Fruit fly (Drosophila melanogaster) whole organism, embryonic: ENCODE measurements around the gene Ctr1A.

Source experiments
- Aef1 ChIP-seq: fragments of 200-800 bp; sonication (Bioruptor generic); IDR thresholded peaks from 3 replicates; pipeline ENCODE4 v1.3.6; 2022; ENCODE audit warnings: missing biosample characterization, missing genetic modification characterization
- CG10543 ChIP-seq: fragments of 200-800 bp; sonication (Bioruptor generic); optimal IDR thresholded peaks from 3 replicates; lab custom pipeline; 2017; ENCODE audit warnings: missing biosample characterization, mild to moderate bottlenecking, missing genetic modification characterization, moderate library complexity
- CG11398 ChIP-seq: fragments of 200-800 bp; sonication (Bioruptor generic); optimal IDR thresholded peaks from 2 replicates; lab custom pipeline; 2016; ENCODE audit warnings: missing biosample characterization, missing genetic modification characterization
- CG12219 ChIP-seq: fragments of 200-800 bp; sonication (Bioruptor generic); optimal IDR thresholded peaks from 3 replicates; lab custom pipeline; 2018; ENCODE audit warnings: missing biosample characterization, mild to moderate bottlenecking, missing genetic modification characterization
- CG14014 ChIP-seq: fragments of 200-800 bp; sonication (Bioruptor generic); IDR thresholded peaks from 2 replicates; pipeline ENCODE4 v1.3.6; 2022; ENCODE audit warnings: missing biosample characterization, missing genetic modification characterization
- CG15073 ChIP-seq: fragments of 200-800 bp; sonication (Bioruptor generic); optimal IDR thresholded peaks from 2 replicates; lab custom pipeline; 2016; ENCODE audit warnings: missing biosample characterization, missing genetic modification characterization
- CG15514 ChIP-seq: fragments of 200-800 bp; sonication (Bioruptor generic); optimal IDR thresholded peaks from 3 replicates; lab custom pipeline; 2017; ENCODE audit warnings: missing biosample characterization, missing genetic modification characterization, mild to moderate bottlenecking, moderate library complexity, missing genetic modification reagents
- CG18476 ChIP-seq: fragments of 200-800 bp; sonication (Bioruptor generic); optimal IDR thresholded peaks from 2 replicates; lab custom pipeline; 2016; ENCODE audit warnings: missing biosample characterization, mild to moderate bottlenecking, missing genetic modification characterization
- CG2199 ChIP-seq: fragments of 200-800 bp; sonication (Bioruptor generic); IDR thresholded peaks from 3 replicates; pipeline ENCODE4 v1.3.6; 2022; ENCODE audit warnings: missing biosample characterization, missing genetic modification characterization
- CG30431 ChIP-seq: fragments of 200-800 bp; sonication (Bioruptor generic); optimal IDR thresholded peaks from 2 replicates; lab custom pipeline; 2017; ENCODE audit warnings: missing biosample characterization, missing genetic modification characterization
- CG3726 ChIP-seq: fragments of 200-800 bp; sonication (Bioruptor generic); IDR thresholded peaks from 3 replicates; pipeline ENCODE4, ENCODE4 v1.3.6; 2022; ENCODE audit warnings: missing biosample characterization, missing genetic modification characterization
- CG4617 ChIP-seq: fragments of 200-800 bp; sonication (Bioruptor generic); optimal IDR thresholded peaks from 3 replicates; lab custom pipeline; 2016; ENCODE audit warnings: missing biosample characterization, missing genetic modification characterization, borderline replicate concordance
- CG6689 ChIP-seq: fragments of 200-800 bp; sonication (Bioruptor generic); IDR thresholded peaks from 2 replicates; pipeline ENCODE4 v1.3.6; 2022; ENCODE audit warnings: missing biosample characterization, missing genetic modification characterization
- CG6765 ChIP-seq: fragments of 200-800 bp; sonication (Bioruptor generic); optimal IDR thresholded peaks from 3 replicates; lab custom pipeline; 2017; ENCODE audit warnings: missing biosample characterization, mild to moderate bottlenecking, missing genetic modification characterization
- CG7963 ChIP-seq: fragments of 200-800 bp; sonication (Bioruptor generic); IDR thresholded peaks from 3 replicates; pipeline ENCODE4 v1.3.6; 2022; ENCODE audit warnings: missing biosample characterization, missing genetic modification characterization; ENCODE audit not compliant: partially characterized antibody
- CG8924 ChIP-seq: fragments of 200-800 bp; optimal IDR thresholded peaks from 3 replicates; lab custom pipeline; 2019; ENCODE audit warnings: missing biosample characterization, mild to moderate bottlenecking, missing genetic modification characterization, moderate library complexity
- Chrac-16 ChIP-seq: fragments of 200-800 bp; sonication (Bioruptor generic); optimal IDR thresholded peaks from 3 replicates; lab custom pipeline; 2016; ENCODE audit warnings: missing biosample characterization, missing genetic modification characterization
- Doc3 ChIP-seq: fragments of 200-800 bp; sonication (Bioruptor generic); IDR thresholded peaks from 3 replicates; pipeline ENCODE4 v1.3.6; 2022; ENCODE audit warnings: missing biosample characterization, missing genetic modification characterization; ENCODE audit not compliant: partially characterized antibody
- Dref ChIP-seq: fragments of 200-800 bp; sonication (Bioruptor generic); IDR thresholded peaks from 2 replicates; pipeline ENCODE4 v1.3.6; 2022; ENCODE audit warnings: missing biosample characterization, missing genetic modification characterization
- Gug ChIP-seq: fragments of 200-800 bp; sonication (Bioruptor generic); IDR thresholded peaks from 4 replicates; pipeline ENCODE4 v1.3.6; 2022; ENCODE audit warnings: missing biosample characterization, missing genetic modification characterization
- Hand ChIP-seq: fragments of 200-800 bp; sonication (Bioruptor generic); optimal IDR thresholded peaks from 2 replicates; lab custom pipeline; 2017; ENCODE audit warnings: mild to moderate bottlenecking, missing biosample characterization, missing genetic modification reagents, missing genetic modification characterization
- HmgZ ChIP-seq: fragments of 200-800 bp; sonication (Bioruptor generic); optimal IDR thresholded peaks from 2 replicates; lab custom pipeline; 2018; ENCODE audit warnings: missing biosample characterization, mild to moderate bottlenecking, missing genetic modification characterization
- Hr51 ChIP-seq, 2 experiments: fragments of 200-800 bp; sonication (Bioruptor generic); optimal IDR thresholded peaks; 2 replicates in 1 of 2; 3 replicates in 1 of 2; lab custom pipeline; 2016 to 2018; ENCODE audit warnings: missing biosample characterization in 2 of 2, missing genetic modification characterization in 2 of 2, mild to moderate bottlenecking in 1 of 2, moderate library complexity in 1 of 2
- Hsf ChIP-seq: fragments of 200-800 bp; sonication (Bioruptor generic); optimal IDR thresholded peaks from 3 replicates; lab custom pipeline; 2016; ENCODE audit warnings: missing biosample characterization, missing genetic modification characterization
- Optix ChIP-seq: fragments of 200-800 bp; sonication (Bioruptor generic); IDR thresholded peaks from 3 replicates; pipeline ENCODE4 v1.3.6; 2022; ENCODE audit warnings: missing biosample characterization, missing genetic modification characterization
- Rx ChIP-seq: fragments of 200-800 bp; sonication (Bioruptor generic); IDR thresholded peaks from 2 replicates; pipeline ENCODE4 v1.3.6; 2022; ENCODE audit warnings: missing biosample characterization, missing genetic modification characterization
- Stat92E ChIP-seq, 3 experiments: fragments of >200 bp in 2 of 3; fragments of 200-800 bp in 1 of 3; sonication (Bioruptor generic) in 1 of 3; optimal IDR thresholded peaks; 2 replicates each; lab custom pipeline; 2017 to 2019; ENCODE audit warnings: missing biosample characterization in 3 of 3, missing genetic modification characterization in 3 of 3, mild to moderate bottlenecking in 1 of 3, moderate library complexity in 1 of 3
- Xbp1 ChIP-seq: fragments of 200-800 bp; sonication (Bioruptor generic); optimal IDR thresholded peaks from 3 replicates; lab custom pipeline; 2016; ENCODE audit warnings: missing biosample characterization, mild to moderate bottlenecking, missing genetic modification characterization
- ase ChIP-seq: fragments of 200-800 bp; sonication (Bioruptor generic); IDR thresholded peaks from 3 replicates; pipeline ENCODE4 v1.3.6; 2022; ENCODE audit warnings: missing biosample characterization, missing genetic modification characterization
- chinmo ChIP-seq: fragments of 200-800 bp; sonication (Bioruptor generic); IDR thresholded peaks from 4 replicates; pipeline ENCODE4 v1.3.6; 2022; ENCODE audit warnings: missing biosample characterization, missing genetic modification characterization; ENCODE audit not compliant: partially characterized antibody
- chn ChIP-seq: fragments of 200-800 bp; sonication (Bioruptor generic); optimal IDR thresholded peaks from 2 replicates; lab custom pipeline; 2016; ENCODE audit warnings: missing biosample characterization, missing genetic modification characterization
- dpn ChIP-seq, 2 experiments: fragments of 200-800 bp; sonication (Bioruptor generic); optimal IDR thresholded peaks; 3 replicates each; lab custom pipeline; 2016; ENCODE audit warnings: missing biosample characterization in 2 of 2, missing genetic modification characterization in 2 of 2
- eve ChIP-seq, 2 experiments: fragments of >200 bp; optimal IDR thresholded peaks; 2 replicates each; lab custom pipeline; 2017; ENCODE audit warnings: missing biosample characterization in 2 of 2, missing genetic modification characterization in 2 of 2
- gem ChIP-seq: fragments of 200-800 bp; sonication (Bioruptor generic); optimal IDR thresholded peaks from 2 replicates; lab custom pipeline; 2019; ENCODE audit warnings: missing biosample characterization, mild to moderate bottlenecking, missing genetic modification characterization, moderate library complexity
- ken ChIP-seq: fragments of 200-800 bp; sonication (Bioruptor generic); IDR thresholded peaks from 3 replicates; pipeline ENCODE4 v1.3.6; 2022; ENCODE audit warnings: missing biosample characterization, missing genetic modification characterization
- nom ChIP-seq: fragments of 200-800 bp; sonication (Bioruptor generic); optimal IDR thresholded peaks from 2 replicates; lab custom pipeline; 2017; ENCODE audit warnings: missing biosample characterization, missing genetic modification characterization, mild to moderate bottlenecking, moderate library complexity, missing genetic modification reagents
- oc ChIP-seq: fragments of 200-800 bp; sonication (Bioruptor generic); optimal IDR thresholded peaks from 2 replicates; lab custom pipeline; 2018; ENCODE audit warnings: missing biosample characterization, mild to moderate bottlenecking, missing genetic modification characterization, moderate library complexity
- odd ChIP-seq: fragments of 200-800 bp; sonication (Bioruptor generic); optimal IDR thresholded peaks from 2 replicates; lab custom pipeline; 2017; ENCODE audit warnings: missing biosample characterization, mild to moderate bottlenecking, missing genetic modification characterization
- pfk ChIP-seq: fragments of 200-800 bp; sonication (Bioruptor generic); optimal IDR thresholded peaks from 2 replicates; lab custom pipeline; 2018; ENCODE audit warnings: missing biosample characterization, mild to moderate bottlenecking, missing genetic modification characterization, moderate library complexity
- prd ChIP-seq, 3 experiments: fragments of >200 bp in 2 of 3; fragments of 200-800 bp in 1 of 3; sonication (Bioruptor generic) in 1 of 3; optimal IDR thresholded peaks in 2 of 3; IDR thresholded peaks in 1 of 3; 2 replicates in 2 of 3; 3 replicates in 1 of 3; pipeline versions ENCODE4 v1.3.6 to Lab custom; 2017 to 2022; ENCODE audit warnings: missing biosample characterization in 1 of 3, missing genetic modification characterization in 1 of 3
- psq ChIP-seq: fragments of 200-800 bp; sonication (Bioruptor generic); optimal IDR thresholded peaks from 2 replicates; lab custom pipeline; 2017; ENCODE audit warnings: missing biosample characterization, missing genetic modification characterization
- ranshi ChIP-seq: fragments of 200-800 bp; sonication (Bioruptor generic); IDR thresholded peaks from 2 replicates; pipeline ENCODE4 v1.3.6; 2022; ENCODE audit warnings: missing biosample characterization, missing genetic modification characterization
- shn ChIP-seq: fragments of 200-800 bp; sonication (Bioruptor generic); optimal IDR thresholded peaks from 3 replicates; lab custom pipeline; 2016; ENCODE audit warnings: missing biosample characterization, missing genetic modification characterization
- sima ChIP-seq: fragments of 200-800 bp; sonication (Bioruptor generic); optimal IDR thresholded peaks from 2 replicates; lab custom pipeline; 2016; ENCODE audit warnings: missing biosample characterization, missing genetic modification characterization
- sna ChIP-seq: fragments of 200-800 bp; sonication (Bioruptor generic); IDR thresholded peaks from 2 replicates; pipeline ENCODE4 v1.3.6; 2022; ENCODE audit warnings: missing biosample characterization, missing genetic modification characterization; ENCODE audit not compliant: partially characterized antibody
- twi ChIP-seq: fragments of 200-800 bp; optimal IDR thresholded peaks from 2 replicates; lab custom pipeline; 2019; ENCODE audit warnings: missing biosample characterization, mild to moderate bottlenecking, missing genetic modification characterization, moderate library complexity
- wek ChIP-seq: fragments of 200-800 bp; sonication (Bioruptor generic); optimal IDR thresholded peaks from 3 replicates; lab custom pipeline; 2018; ENCODE audit warnings: missing biosample characterization, mild to moderate bottlenecking, missing genetic modification characterization, moderate library complexity
- yki ChIP-seq: fragments of >200 bp; optimal IDR thresholded peaks from 3 replicates; lab custom pipeline; 2018

Gene Ctr1A

dm6 chrX:6673637-6674487 is 12.4 kb downstream of the Ctr1A start, which contains the start of the genes CG3198 and Mcm6 (continued):
- TF ChIP-seq Xbp1 (GFP tag; lab: Kevin White, UChicago) (peak; percentile 3), Gug (GFP tag; lab: Robert Waterston, UW) (no peak), CG12219 (GFP tag; lab: Kevin White, UChicago) (no peak), Hand (no peak), chn (GFP tag; lab: Kevin White, UChicago) (no peak), CG15514 (GFP tag; lab: Kevin White, UChicago) (peak; percentile 50), pfk (GFP tag; lab: Kevin White, UChicago) (no peak), ken (GFP tag; lab: Robert Waterston, UW) (no peak), prd (optimal IDR thresholded peaks at IDR 0.05; lab: Kevin White, UChicago) (no peak), prd (GFP tag; IDR thresholded peaks at IDR 0.05; lab: Robert Waterston, UW) (no peak), HmgZ (tag; lab: Kevin White, UChicago) (no peak), yki (lab: Kevin White, UChicago) (no peak), CG6765 (GFP tag; lab: Kevin White, UChicago) (no peak), CG3726 (no peak), Rx (GFP tag; lab: Robert Waterston, UW) (no peak), Dref (GFP tag; lab: Robert Waterston, UW) (peak; percentile 68), CG4617 (GFP tag; lab: Kevin White, UChicago) (peak; percentile 4), gem (no peak), Chrac-16 (no peak), sima (GFP tag; lab: Kevin White, UChicago) (no peak), Hr51 (GFP tag; optimal IDR thresholded peaks at IDR 0.05; lab: Kevin White, UChicago) (no peak), CG15073 (GFP tag; lab: Kevin White, UChicago) (no peak), Optix (no peak), wek (GFP tag; lab: Kevin White, UChicago) (no peak), psq (GFP tag; lab: Kevin White, UChicago) (no peak), CG11398 (GFP tag; lab: Kevin White, UChicago) (no peak), CG2199 (GFP tag; lab: Robert Waterston, UW) (no peak), CG6689 (GFP tag; lab: Robert Waterston, UW) (0 out of 2 replicates have a peak, but pooled peaks have one; percentile 16), CG10543 (GFP tag; lab: Kevin White, UChicago) (no peak), CG30431 (GFP tag; lab: Kevin White, UChicago) (no peak), CG14014 (no peak), eve (GFP tag; optimal IDR thresholded peaks at IDR 0.05; lab: Kevin White, UChicago) (no peak), dpn (GFP tag; optimal IDR thresholded peaks at IDR 0.05; lab: Kevin White, UChicago) (no peak), nom (no peak), Hsf (GFP tag; lab: Kevin White, UChicago) (no peak), Stat92E (GFP tag; optimal IDR thresholded peaks at IDR 0.05; lab: Kevin White, UChicago) (no peak), odd (GFP tag; lab: Kevin White, UChicago) (no peak), chinmo (GFP tag; lab: Robert Waterston, UW) (0 out of 4 replicates have a peak, but pooled peaks have one; percentile 54), CG18476 (no peak), shn (no peak), oc (tag; lab: Kevin White, UChicago) (no peak), CG7963 (peak; percentile 54; the same call in 1 of the 3 replicates), Doc3 (GFP tag; lab: Robert Waterston, UW) (peak; percentile 59), Aef1 (GFP tag; lab: Robert Waterston, UW) (no peak), CG8924 (tag; lab: Kevin White, UChicago) (no peak), ase (GFP tag; lab: Robert Waterston, UW) (no peak), sna (GFP tag; lab: Robert Waterston, UW) (peak; percentile 62), ranshi (GFP tag; lab: Robert Waterston, UW) (no peak), twi (tag; lab: Kevin White, UChicago) (no peak)
